Worm (Caenorhabditis elegans): ENCODE data around the gene alh-8.
A peak's percentile ranks its signal among the peaks of the same experiment; 100 is the strongest.

alh-8 gene

ce11 chrII:11761806-11762512 is 33.1 kb downstream of the alh-8 start (continued):
- TF ChIP-seq egl-43 (GFP tag; IDR thresholded peaks at IDR 0.05): no peak
- no peak for TF ChIP-seq zfp-2 (tag; optimal IDR thresholded peaks at IDR 0.05)
- TF ChIP-seq tra-1 (GFP tag; IDR thresholded peaks at IDR 0.05): 0 out of 2 replicates have a peak, but pooled peaks have one; percentile 25
- no peak for TF ChIP-seq aly-2 (tag; optimal IDR thresholded peaks at IDR 0.05)
- TF ChIP-seq mep-1 (tag; optimal IDR thresholded peaks at IDR 0.05): peak; percentile 90
- no peak for TF ChIP-seq Y5F2A.4 (GFP tag; optimal IDR thresholded peaks at IDR 0.05)
- TF ChIP-seq hif-1 (tag; optimal IDR thresholded peaks at IDR 0.05): no peak
- no peak for TF ChIP-seq ZK337.2 (GFP tag; IDR thresholded peaks at IDR 0.05)
- no peak for TF ChIP-seq ceh-62 (tag; optimal IDR thresholded peaks at IDR 0.05)
- no peak for TF ChIP-seq unc-130 (GFP tag; optimal IDR thresholded peaks at IDR 0.05)
- TF ChIP-seq dve-1 (tag; optimal IDR thresholded peaks at IDR 0.05; ENCODE audit: insufficient read depth): peak; percentile 61
- no peak for TF ChIP-seq madf-5 (GFP tag; IDR thresholded peaks at IDR 0.05)
- TF ChIP-seq rbr-2 (tag; optimal IDR thresholded peaks at IDR 0.05): peak; percentile 9
- TF ChIP-seq ceh-32 (tag; optimal IDR thresholded peaks at IDR 0.05; ENCODE audit: poor library complexity): peak; percentile 57
- no peak for TF ChIP-seq ZK546.5 (tag; optimal IDR thresholded peaks at IDR 0.05)
- peak; percentile 59 for TF ChIP-seq lim-7 (GFP tag; IDR thresholded peaks at IDR 0.05)
- peak; percentile 63; the same call in 1 of the 2 replicates for TF ChIP-seq mdt-29 (GFP tag; IDR thresholded peaks at IDR 0.05)
- TF ChIP-seq F26F4.8 (GFP tag; conservative IDR thresholded peaks at IDR 0.05): no peak
- TF ChIP-seq duxl-1 (tag; optimal IDR thresholded peaks at IDR 0.05; ENCODE audit: poor library complexity): no peak
- peak; percentile 94 for TF ChIP-seq ctbp-1 (GFP tag; IDR thresholded peaks at IDR 0.05)
- TF ChIP-seq pha-4 (GFP tag; IDR thresholded peaks at IDR 0.05): peak; percentile 76; the same call in 1 of the 2 replicates
- TF ChIP-seq pha-4 (tag; optimal IDR thresholded peaks at IDR 0.05): peak; percentile 35
- peak; percentile 69 for TF ChIP-seq lin-38 (GFP tag; IDR thresholded peaks at IDR 0.05)
- no peak for TF ChIP-seq lin-29 (GFP tag; IDR thresholded peaks at IDR 0.05)
- TF ChIP-seq mxl-2 (GFP tag; conservative IDR thresholded peaks at IDR 0.05): no peak
- peak; percentile 34 for TF ChIP-seq nhr-6 (tag; optimal IDR thresholded peaks at IDR 0.05)
- 0 out of 2 replicates have a peak, but pooled peaks have one; percentile 25 for TF ChIP-seq saeg-2 (GFP tag; IDR thresholded peaks at IDR 0.05)
- no peak for TF ChIP-seq ces-1 (GFP tag; optimal IDR thresholded peaks at IDR 0.05)
- no peak for TF ChIP-seq tag-97 (GFP tag; IDR thresholded peaks at IDR 0.05)
- no peak for TF ChIP-seq nhr-77 (tag; optimal IDR thresholded peaks at IDR 0.05)
- no peak for TF ChIP-seq skn-1 (tag; optimal IDR thresholded peaks at IDR 0.05)
- no peak for TF ChIP-seq egl-27 (tag; optimal IDR thresholded peaks at IDR 0.05)
- no peak for TF ChIP-seq nhr-102 (tag; optimal IDR thresholded peaks at IDR 0.05)
- peak; percentile 68 for TF ChIP-seq arid-1 (GFP tag; conservative IDR thresholded peaks at IDR 0.05)
- no peak for TF ChIP-seq dmd-8 (GFP tag; IDR thresholded peaks at IDR 0.05)
- peak; percentile 83 for TF ChIP-seq aha-1 (tag)
- peak; percentile 43; the same call in 1 of the 2 replicates for TF ChIP-seq lin-1 (GFP tag; IDR thresholded peaks at IDR 0.05)

DNA sequence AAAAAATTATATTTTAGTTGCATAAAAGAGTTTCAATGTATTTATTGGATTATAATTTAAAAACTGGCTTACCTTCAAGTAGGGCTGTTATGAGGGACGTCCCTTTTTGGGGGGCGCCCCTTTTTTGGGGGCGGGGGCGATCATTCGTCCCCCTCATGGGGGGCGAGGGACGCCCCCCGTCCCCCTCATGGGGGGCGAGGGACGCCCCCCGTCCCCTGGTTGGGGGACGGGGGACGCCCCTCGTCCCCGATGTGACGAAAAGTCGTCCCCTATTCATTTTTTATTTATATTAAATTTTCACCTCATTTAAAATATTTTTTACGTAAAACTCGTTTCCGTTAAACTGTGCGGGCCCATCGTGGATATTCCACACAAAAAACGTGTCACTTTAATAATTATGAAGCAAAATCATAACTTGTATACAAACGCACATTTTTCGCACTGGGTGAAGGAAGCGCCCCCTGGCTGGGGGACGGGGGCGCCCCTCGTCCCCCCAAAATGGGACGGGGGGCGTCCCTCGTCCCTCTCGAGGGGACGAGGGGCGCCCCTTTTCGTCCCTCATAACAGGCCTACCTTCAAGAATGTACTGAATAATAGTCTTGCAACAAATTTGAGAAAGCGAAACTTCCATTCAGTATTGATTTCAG is 36.8 kb downstream of the alh-8 start:
- TF ChIP-seq nhr-48 (tag; optimal IDR thresholded peaks at IDR 0.05) (no peak), nhr-6 (tag; optimal IDR thresholded peaks at IDR 0.05) (no peak), snpc-4 (tag; optimal IDR thresholded peaks at IDR 0.05) (no peak), madf-5 (GFP tag; IDR thresholded peaks at IDR 0.05) (no peak), pha-4 (GFP tag; IDR thresholded peaks at IDR 0.05) (peak; percentile 98; the same call in 1 of the 2 replicates), pha-4 (tag; optimal IDR thresholded peaks at IDR 0.05) (no peak), unc-39 (tag; optimal IDR thresholded peaks at IDR 0.05) (no peak), set-16 (GFP tag; IDR thresholded peaks at IDR 0.05) (peak; percentile 97), php-3 (GFP tag; IDR thresholded peaks at IDR 0.05) (no peak)

Data from whole organism, L4 larva.